Worm (Caenorhabditis elegans) whole organism, L4 larva: ENCODE results near the gene unc-104.

ENCODE experiments used
- F49E8.2 ChIP-seq: sonication (generic microtip); optimal IDR thresholded peaks from 2 replicates; lab custom pipeline; 2016; ENCODE audit warnings: missing compliant biosample characterization, mild to moderate bottlenecking, missing genetic modification characterization, borderline replicate concordance
- R02D3.7 ChIP-seq: fragments of 150-350 bp; sonication (generic microtip); optimal IDR thresholded peaks from 3 replicates; lab custom pipeline; 2014; ENCODE audit warnings: missing biosample characterization, missing genetic modification characterization
- Y48G9A.11 ChIP-seq: fragments of 200-800 bp; sonication (Bioruptor generic); IDR thresholded peaks from 2 replicates; pipeline ENCODE4 v1.3.6; 2022; ENCODE audit warnings: missing genetic modification reagents, missing genetic modification characterization, missing compliant biosample characterization
- ZK337.2 ChIP-seq: fragments of 200-800 bp; sonication (Bioruptor generic); IDR thresholded peaks from 2 replicates; pipeline ENCODE4 v1.3.6; 2022; ENCODE audit warnings: missing genetic modification reagents, missing genetic modification characterization, missing compliant biosample characterization
- aha-1 ChIP-seq: fragments of 150-350 bp; peaks from one replicate; lab custom pipeline; 2014; ENCODE audit warnings: missing biosample characterization, missing genetic modification characterization
- arid-1 ChIP-seq: fragments of 200-800 bp; sonication (Bioruptor generic); conservative IDR thresholded peaks from 2 replicates; pipeline ENCODE4 v1.3.6; 2022; ENCODE audit warnings: missing genetic modification reagents, missing genetic modification characterization, missing compliant biosample characterization
- attf-4 ChIP-seq: sonication (generic microtip); optimal IDR thresholded peaks from 3 replicates; lab custom pipeline; 2017; ENCODE audit warnings: missing biosample characterization, missing genetic modification characterization
- ceh-20 ChIP-seq: fragments of 200-800 bp; sonication (Bioruptor generic); IDR thresholded peaks from 2 replicates; pipeline ENCODE4 v1.3.6; 2022; ENCODE audit warnings: missing genetic modification reagents, missing genetic modification characterization, missing compliant biosample characterization
- ceh-44 ChIP-seq: fragments of 200-800 bp; sonication (Bioruptor generic); IDR thresholded peaks from 2 replicates; pipeline ENCODE4 v1.3.6; 2022; ENCODE audit warnings: missing genetic modification reagents, missing genetic modification characterization, missing compliant biosample characterization
- cey-2 ChIP-seq: sonication (generic microtip); optimal IDR thresholded peaks from 3 replicates; lab custom pipeline; 2017; ENCODE audit warnings: missing genetic modification characterization, mild to moderate bottlenecking, missing compliant biosample characterization, antibody characterized with exemption, borderline replicate concordance; ENCODE audit not compliant: insufficient read depth
- daf-16 ChIP-seq, 3 experiments: sonication (generic microtip); optimal IDR thresholded peaks; 2 replicates each; lab custom pipeline; 2016 to 2017; ENCODE audit warnings: missing genetic modification characterization in 3 of 3, missing genetic modification reagents in 3 of 3, mild to moderate bottlenecking in 2 of 3, missing compliant biosample characterization in 2 of 3, missing biosample characterization in 1 of 3, moderate library complexity in 1 of 3
- daf-19 ChIP-seq: fragments of 200-800 bp; sonication (Bioruptor generic); conservative IDR thresholded peaks from 2 replicates; pipeline ENCODE4 v1.3.6; 2022; ENCODE audit warnings: missing genetic modification characterization, missing compliant biosample characterization
- dmd-6 ChIP-seq: fragments of 200-800 bp; sonication (Bioruptor generic); IDR thresholded peaks from 2 replicates; pipeline ENCODE4 v1.3.6; 2022; ENCODE audit warnings: missing genetic modification reagents, missing genetic modification characterization, missing compliant biosample characterization
- dmd-9 ChIP-seq: fragments of 200-800 bp; sonication (Bioruptor generic); IDR thresholded peaks from 2 replicates; pipeline ENCODE4 v1.3.6; 2022; ENCODE audit warnings: missing genetic modification reagents, missing genetic modification characterization, missing compliant biosample characterization
- duxl-1 ChIP-seq: sonication (generic microtip); optimal IDR thresholded peaks from 2 replicates; lab custom pipeline; 2016; ENCODE audit warnings: mild to moderate bottlenecking, missing genetic modification characterization, moderate library complexity, missing compliant biosample characterization; ENCODE audit not compliant: poor library complexity
- dve-1 ChIP-seq: sonication (generic microtip); optimal IDR thresholded peaks from 2 replicates; lab custom pipeline; 2017; ENCODE audit warnings: antibody characterized with exemption, mild to moderate bottlenecking, missing genetic modification characterization, missing compliant biosample characterization; ENCODE audit not compliant: insufficient read depth
- hif-1 ChIP-seq, 2 experiments: sonication (generic microtip); optimal IDR thresholded peaks; 2 replicates each; lab custom pipeline; 2016 to 2017; ENCODE audit warnings: missing compliant biosample characterization in 2 of 2, missing genetic modification characterization in 2 of 2, missing genetic modification reagents in 2 of 2, missing genotype in 2 of 2, mild to moderate bottlenecking in 1 of 2
- lim-7 ChIP-seq: fragments of 200-800 bp; sonication (Bioruptor generic); IDR thresholded peaks from 2 replicates; pipeline ENCODE4 v1.3.6; 2022; ENCODE audit warnings: missing genetic modification characterization, missing compliant biosample characterization
- lin-13 ChIP-seq: fragments of 150-350 bp; optimal IDR thresholded peaks from 2 replicates; lab custom pipeline; 2014; ENCODE audit warnings: missing biosample characterization, missing genetic modification reagents, missing genetic modification characterization
- lin-38 ChIP-seq: fragments of 200-800 bp; sonication (Bioruptor generic); IDR thresholded peaks from 2 replicates; pipeline ENCODE4 v1.3.6; 2022; ENCODE audit warnings: missing genetic modification reagents, missing genetic modification characterization, missing compliant biosample characterization
- lin-39 ChIP-seq: fragments of 150-350 bp; optimal IDR thresholded peaks from 2 replicates; lab custom pipeline; 2014; ENCODE audit warnings: missing biosample characterization, missing genetic modification reagents, missing genetic modification characterization
- lir-3 ChIP-seq: sonication (generic microtip); optimal IDR thresholded peaks from 2 replicates; lab custom pipeline; 2016; ENCODE audit warnings: mild to moderate bottlenecking, missing genetic modification characterization, missing compliant biosample characterization
- lsy-2 ChIP-seq, 2 experiments: fragments of 150-350 bp in 1 of 2; sonication (generic microtip) in 1 of 2; optimal IDR thresholded peaks; 2 replicates each; lab custom pipeline; 2014 to 2017; ENCODE audit warnings: missing biosample characterization in 2 of 2, missing genetic modification characterization in 2 of 2
- mdl-1 ChIP-seq, 2 experiments: fragments of 150-350 bp in 1 of 2; sonication (generic microtip) in 1 of 2; optimal IDR thresholded peaks; 2 replicates each; lab custom pipeline; 2014 to 2017; ENCODE audit warnings: missing biosample characterization in 2 of 2, missing genetic modification characterization in 2 of 2
- mes-2 ChIP-seq: sonication (generic microtip); optimal IDR thresholded peaks from 2 replicates; lab custom pipeline; 2016; ENCODE audit warnings: missing genotype, mild to moderate bottlenecking, missing genetic modification characterization, missing compliant biosample characterization; ENCODE audit not compliant: poor library complexity, severe bottlenecking
- nhr-11 ChIP-seq: fragments of 150-350 bp; optimal IDR thresholded peaks from 2 replicates; lab custom pipeline; 2014; ENCODE audit warnings: missing biosample characterization, missing genetic modification characterization
- nhr-237 ChIP-seq: sonication (generic microtip); optimal IDR thresholded peaks from 2 replicates; lab custom pipeline; 2017; ENCODE audit warnings: missing biosample characterization, missing genetic modification characterization
- nhr-77 ChIP-seq: fragments of 150-350 bp; optimal IDR thresholded peaks from 2 replicates; lab custom pipeline; 2014; ENCODE audit warnings: missing biosample characterization, missing genetic modification characterization
- pha-4 ChIP-seq, 2 experiments: fragments of 150-350 bp in 1 of 2; fragments of 200-800 bp in 1 of 2; sonication (Bioruptor generic) in 1 of 2; IDR thresholded peaks in 1 of 2; optimal IDR thresholded peaks in 1 of 2; 2 replicates each; pipeline versions ENCODE4 v1.3.6 to Lab custom; 2014 to 2022; ENCODE audit warnings: missing genetic modification characterization in 2 of 2, missing genetic modification reagents in 2 of 2, missing biosample characterization in 1 of 2, missing compliant biosample characterization in 1 of 2
- saeg-2 ChIP-seq: fragments of 200-800 bp; sonication (Bioruptor generic); IDR thresholded peaks from 2 replicates; pipeline ENCODE4 v1.3.6; 2022; ENCODE audit warnings: missing genetic modification reagents, missing genetic modification characterization, missing compliant biosample characterization
- set-16 ChIP-seq: fragments of 200-800 bp; sonication (Bioruptor generic); IDR thresholded peaks from 2 replicates; pipeline ENCODE4 v1.3.6; 2022; ENCODE audit warnings: missing genetic modification reagents, missing genetic modification characterization, missing compliant biosample characterization
- tra-1 ChIP-seq: fragments of 200-800 bp; sonication (Bioruptor generic); IDR thresholded peaks from 2 replicates; pipeline ENCODE4 v1.3.6; 2022; ENCODE audit warnings: missing genetic modification reagents, missing genetic modification characterization, missing compliant biosample characterization
- unc-62 ChIP-seq, 3 experiments: fragments of 150-350 bp in 1 of 3; sonication (generic microtip); optimal IDR thresholded peaks in 2 of 3; peaks in 1 of 3; 1 replicate in 1 of 3; 2 replicates in 2 of 3; lab custom pipeline; 2014 to 2017; ENCODE audit warnings: missing biosample characterization in 3 of 3, missing genetic modification characterization in 3 of 3, missing genetic modification reagents in 3 of 3, missing genotype in 1 of 3
- zip-11 ChIP-seq: fragments of 200-800 bp; sonication (Bioruptor generic); IDR thresholded peaks from 2 replicates; pipeline ENCODE4 v1.3.6; 2022; ENCODE audit warnings: missing genetic modification characterization, missing compliant biosample characterization

The unc-104 gene

DNA sequence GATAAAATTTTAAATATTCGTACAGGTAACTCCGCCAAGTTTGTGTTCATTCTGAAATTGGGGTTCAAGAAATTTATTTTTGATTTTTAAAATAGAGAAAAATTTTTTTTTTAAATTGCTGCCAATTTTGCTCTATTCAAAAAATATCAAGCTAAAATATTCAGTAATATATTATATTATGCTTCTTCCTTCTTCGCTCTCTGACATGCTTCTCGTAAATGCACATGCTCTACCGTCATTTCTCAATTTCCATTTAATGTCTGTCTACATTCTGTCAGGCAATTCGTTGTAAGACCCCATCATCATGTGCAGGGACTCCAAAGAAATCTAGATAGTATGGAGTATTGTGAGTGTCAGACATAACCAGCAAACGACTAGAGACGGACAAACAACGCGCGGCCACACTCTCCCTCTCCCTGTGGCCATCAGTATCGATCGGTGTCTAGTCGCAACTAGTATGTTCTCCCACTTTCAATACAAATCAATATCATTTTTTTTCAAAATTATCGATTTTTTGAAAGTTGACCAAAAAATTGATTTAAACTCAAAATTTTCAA, 43.5 kb upstream of the unc-104 start, which contains the start of the genes malt-1 and ceh-38 (continued):
- TF ChIP-seq lin-39 (tag; lab: Kevin White, UChicago) = peak; percentile 65
- peak; percentile 32 to 34 for TF ChIP-seq daf-16 (GFP tag; optimal IDR thresholded peaks at IDR 0.05; lab: Kevin White, UChicago)
- TF ChIP-seq daf-16 (tag; optimal IDR thresholded peaks at IDR 0.05; lab: Kevin White, UChicago) = peak; percentile 90
- peak; percentile 64 for TF ChIP-seq pha-4 (GFP tag; IDR thresholded peaks at IDR 0.05; lab: Robert Waterston, UW)
- TF ChIP-seq pha-4 (tag; optimal IDR thresholded peaks at IDR 0.05; lab: Kevin White, UChicago) = no peak
- TF ChIP-seq nhr-77 (tag; lab: Kevin White, UChicago) = peak; percentile 93
- peak; percentile 54 to 98 for TF ChIP-seq mdl-1 (tag; optimal IDR thresholded peaks at IDR 0.05; lab: Kevin White, UChicago)
- TF ChIP-seq lir-3 = no peak
- peak; percentile 35 to 84 for TF ChIP-seq hif-1 (tag; optimal IDR thresholded peaks at IDR 0.05; lab: Kevin White, UChicago)
- TF ChIP-seq mes-2 = peak; percentile 95
- TF ChIP-seq ceh-44 (GFP tag; lab: Robert Waterston, UW) = no peak
- no peak for TF ChIP-seq zip-11 (GFP tag; lab: Robert Waterston, UW)
- 0 out of 2 replicates have a peak, but pooled peaks have one; percentile 50 for TF ChIP-seq saeg-2
- TF ChIP-seq nhr-11 (tag; lab: Kevin White, UChicago) = peak; percentile 98
- TF ChIP-seq tra-1 = peak; percentile 66
- TF ChIP-seq ceh-20 = peak; percentile 88
- TF ChIP-seq ZK337.2 (GFP tag; lab: Robert Waterston, UW) = no peak
- peak; percentile 92 for TF ChIP-seq aha-1

DNA sequence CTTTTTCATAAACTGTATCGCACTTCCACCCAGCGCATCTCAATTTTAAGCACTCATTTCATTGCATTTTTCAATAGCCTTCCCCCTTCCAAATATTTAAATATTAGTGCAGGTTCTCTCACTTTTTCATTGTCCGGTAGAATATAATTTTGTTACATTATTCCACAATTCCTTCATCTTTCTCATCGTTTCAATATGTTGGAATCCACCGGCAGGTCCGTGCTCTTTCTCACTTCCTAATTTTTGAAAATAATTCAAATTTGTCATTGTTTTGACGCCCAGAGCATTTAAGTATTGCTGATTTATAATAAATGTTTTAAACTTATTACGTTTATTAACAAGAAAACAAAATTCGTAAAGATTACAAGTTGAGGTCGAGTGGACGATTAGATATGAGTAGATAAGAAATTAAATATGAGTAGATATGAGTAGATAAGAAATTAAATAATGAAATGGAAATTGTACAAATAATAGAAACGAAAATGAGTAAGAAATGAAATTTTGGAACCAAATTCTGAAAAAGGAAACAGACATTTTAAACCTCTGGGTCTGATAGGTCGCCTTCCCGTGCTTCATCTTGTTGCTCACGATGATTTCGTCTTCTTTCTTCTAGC, 39.6 kb upstream of the unc-104 start:
- no peak for TF ChIP-seq lin-13 (GFP tag; lab: Kevin White, UChicago)
- TF ChIP-seq dve-1 (tag; lab: Kevin White, UChicago) = peak; percentile 10
- no peak for TF ChIP-seq Y48G9A.11
- TF ChIP-seq lsy-2 (tag; optimal IDR thresholded peaks at IDR 0.05; lab: Kevin White, UChicago) = peak in 1 of 2 experiments; percentile 12
- no peak for TF ChIP-seq dmd-6 (GFP tag; lab: Robert Waterston, UW)
- TF ChIP-seq daf-19 (GFP tag; lab: Robert Waterston, UW) = no peak
- no peak for TF ChIP-seq cey-2 (tag; lab: Kevin White, UChicago)
- no peak for TF ChIP-seq F49E8.2 (tag; lab: Kevin White, UChicago)
- TF ChIP-seq nhr-237 (tag; lab: Kevin White, UChicago) = no peak
- TF ChIP-seq lim-7 (GFP tag; lab: Robert Waterston, UW) = no peak
- no peak for TF ChIP-seq nhr-77 (tag; lab: Kevin White, UChicago)
- TF ChIP-seq aha-1 = peak; percentile 92
- TF ChIP-seq daf-16 (GFP tag; optimal IDR thresholded peaks at IDR 0.05; lab: Kevin White, UChicago) = no peak
- TF ChIP-seq daf-16 (tag; optimal IDR thresholded peaks at IDR 0.05; lab: Kevin White, UChicago) = peak; percentile 33
- peak; percentile 14; the same call in 1 of the 2 replicates for TF ChIP-seq lin-38
- TF ChIP-seq arid-1 = peak; percentile 35; the same call in 1 of the 2 replicates

DNA sequence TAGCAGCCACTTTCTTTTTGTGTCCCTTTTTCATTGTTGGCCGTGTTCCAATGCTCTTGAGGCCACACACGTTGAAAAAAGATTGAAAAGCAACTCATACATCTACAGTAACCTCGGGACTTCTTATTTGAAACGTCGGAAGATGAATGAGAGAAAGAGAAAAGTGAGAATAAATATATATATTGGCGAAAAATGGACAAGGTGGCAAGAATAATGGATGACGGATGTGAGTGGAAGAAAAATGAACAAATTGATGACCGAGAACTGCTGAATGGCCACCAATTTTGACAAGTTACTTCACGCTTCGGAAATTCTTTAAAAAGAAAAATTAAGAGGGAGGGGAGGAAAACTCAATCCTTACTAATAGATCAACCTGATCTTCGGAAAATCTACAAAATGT, 36.7 kb upstream of the unc-104 start:
- TF ChIP-seq unc-62 (GFP tag; optimal IDR thresholded peaks at IDR 0.05 in 1 of 2; lab: Kevin White, UChicago) = peak in 1 of 2 experiments; percentile 95
- TF ChIP-seq unc-62 (tag; optimal IDR thresholded peaks at IDR 0.05; lab: Kevin White, UChicago) = no peak
- no peak for TF ChIP-seq set-16

DNA sequence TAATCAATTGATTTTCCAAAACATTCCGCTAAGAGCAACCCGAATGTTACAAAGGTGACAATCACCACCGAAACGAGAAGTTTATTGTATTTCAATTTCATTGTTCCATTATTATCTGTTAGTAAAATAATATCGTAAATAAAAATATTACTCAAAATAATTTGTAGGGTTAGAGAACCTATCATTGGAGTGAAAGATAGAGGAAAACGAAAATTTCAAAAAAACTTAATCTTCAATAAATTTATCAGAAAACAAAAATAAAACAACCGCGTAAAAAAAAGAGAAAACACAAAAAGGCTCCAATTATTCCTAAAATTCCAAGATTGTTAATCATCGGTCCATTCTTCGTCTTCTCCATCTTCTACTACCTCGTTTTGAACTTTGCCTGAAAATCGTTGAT, 29.2 kb upstream of the unc-104 start, which contains the start of gene tra-2:
TSS of gene tra-2 (minus strand) at position 101 of the 400 bp plus-strand sequence.
- TF ChIP-seq lin-38 (no peak), duxl-1 (tag; lab: Kevin White, UChicago) (no peak), dmd-9 (no peak), cey-2 (tag; lab: Kevin White, UChicago) (no peak), R02D3.7 (tag; lab: Kevin White, UChicago) (no peak), attf-4 (no peak)
